Fruit fly (Drosophila melanogaster): Measurements from ENCODE around the gene mrn.

DNA sequence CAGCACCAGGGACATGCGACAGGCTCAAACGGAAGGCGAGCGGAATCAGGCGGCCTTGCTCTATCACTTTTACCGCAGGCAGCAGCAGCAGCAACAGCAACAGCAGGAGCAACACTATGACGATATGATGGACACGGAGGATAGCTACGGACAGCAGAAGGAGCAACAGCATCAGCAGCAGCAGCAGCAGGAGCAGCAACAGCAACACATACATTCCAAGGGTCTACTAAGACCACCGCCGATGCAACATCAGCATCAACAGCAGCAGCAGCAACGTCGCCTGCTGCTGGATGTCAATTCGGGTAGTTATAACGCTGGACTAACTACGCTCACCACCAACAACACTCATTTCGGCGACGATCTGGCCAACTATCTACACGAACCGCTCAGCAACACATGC lies 24.6 kb upstream of the mrn start:
- TF ChIP-seq toe (GFP tag; optimal IDR thresholded peaks at IDR 0.05): no peak
- TF ChIP-seq Mnt (GFP tag; optimal IDR thresholded peaks at IDR 0.05): no peak
- no peak for TF ChIP-seq ovo (GFP tag; optimal IDR thresholded peaks at IDR 0.05)
- no peak for TF ChIP-seq bab1 (GFP tag; optimal IDR thresholded peaks at IDR 0.05)
- TF ChIP-seq CG5204 (GFP tag; optimal IDR thresholded peaks at IDR 0.05): no peak
- TF ChIP-seq CG11617 (GFP tag; optimal IDR thresholded peaks at IDR 0.05): no peak
- no peak for TF ChIP-seq cnc (optimal IDR thresholded peaks at IDR 0.05)
- TF ChIP-seq kay (GFP tag; ENCODE audit: borderline replicate concordance): no peak
- no peak for TF ChIP-seq CG7045 (GFP tag; optimal IDR thresholded peaks at IDR 0.05)
- no peak for TF ChIP-seq CG14711 (tag; optimal IDR thresholded peaks at IDR 0.05)

All from whole organism, adult.